Fruit fly (Drosophila melanogaster): ENCODE measurements around the gene nero.
A peak's percentile ranks its signal among the peaks of the same experiment; 100 is the strongest.

The nero gene

dm6 chr3R:31723206-31723933 is 24.0 kb downstream of the nero start (continued):
- TF ChIP-seq sqz (GFP tag; optimal IDR thresholded peaks at IDR 0.05) (peak; percentile 79), CG2678 (tag; optimal IDR thresholded peaks at IDR 0.05) (peak; percentile 54), Dek (tag; optimal IDR thresholded peaks at IDR 0.05) (peak; percentile 2), CG8924 (tag; optimal IDR thresholded peaks at IDR 0.05) (peak; percentile 35), CG2120 (GFP tag; optimal IDR thresholded peaks at IDR 0.05) (peak; percentile 22), CoRest (tag; optimal IDR thresholded peaks at IDR 0.05) (peak; percentile 11), Deaf1 (tag; optimal IDR thresholded peaks at IDR 0.05) (peak; percentile 53), CG17361 (GFP tag; IDR thresholded peaks at IDR 0.05) (peak; percentile 52; the same call in 1 of the 3 replicates), pros (GFP tag; optimal IDR thresholded peaks at IDR 0.05) (peak; percentile 46), Blimp-1 (GFP tag; optimal IDR thresholded peaks at IDR 0.05) (peak; percentile 34), CG12236 (GFP tag; optimal IDR thresholded peaks at IDR 0.05) (no peak), Myb (GFP tag; optimal IDR thresholded peaks at IDR 0.05) (no peak), CG4360 (GFP tag; IDR thresholded peaks at IDR 0.05) (peak; percentile 99), CG4424 (GFP tag; optimal IDR thresholded peaks at IDR 0.05) (peak; percentile 8), Fer3 (tag; optimal IDR thresholded peaks at IDR 0.05) (peak; percentile 39), cad (GFP tag; optimal IDR thresholded peaks at IDR 0.05) (no peak), Bgb (GFP tag; IDR thresholded peaks at IDR 0.05; ENCODE audit: partially characterized antibody) (0 out of 2 replicates have a peak, but pooled peaks have one; percentile 38), CG1233 (GFP tag; optimal IDR thresholded peaks at IDR 0.05) (peak; percentile 25), ci (GFP tag; IDR thresholded peaks at IDR 0.05) (0 out of 3 replicates have a peak, but pooled peaks have one; percentile 13), Xrp1 (GFP tag; IDR thresholded peaks at IDR 0.05) (peak; percentile 28; the same call in 1 of the 2 replicates), NC2β (GFP tag; optimal IDR thresholded peaks at IDR 0.05) (no peak), sisA (GFP tag; IDR thresholded peaks at IDR 0.05) (0 out of 2 replicates have a peak, but pooled peaks have one; percentile 20), Oli (tag; optimal IDR thresholded peaks at IDR 0.05) (peak; percentile 40), nau (GFP tag; optimal IDR thresholded peaks at IDR 0.05) (peak; percentile 22), usp (GFP tag; optimal IDR thresholded peaks at IDR 0.05) (no peak), lmd (GFP tag; IDR thresholded peaks at IDR 0.05) (0 out of 2 replicates have a peak, but pooled peaks have one; percentile 30), NFAT (GFP tag; IDR thresholded peaks at IDR 0.05) (no peak), sd (tag; optimal IDR thresholded peaks at IDR 0.05) (peak; percentile 78), TFAM (GFP tag; optimal IDR thresholded peaks at IDR 0.05) (no peak), lab (GFP tag; optimal IDR thresholded peaks at IDR 0.05) (peak; percentile 41), Pdp1 (GFP tag; optimal IDR thresholded peaks at IDR 0.05) (peak in 1 of 2 experiments; percentile 32), CG9215 (GFP tag; IDR thresholded peaks at IDR 0.05) (peak; percentile 41; the same call in 1 of the 2 replicates), Adf1 (GFP tag; IDR thresholded peaks at IDR 0.05) (peak; percentile 84), Trl (optimal IDR thresholded peaks at IDR 0.05) (peak in 1 of 2 experiments; percentile 24), Trl (GFP tag; optimal IDR thresholded peaks at IDR 0.05) (no peak), CG3281 (GFP tag; optimal IDR thresholded peaks at IDR 0.05) (peak; percentile 25), CG4820 (GFP tag; optimal IDR thresholded peaks at IDR 0.05) (peak; percentile 15)

dm6 chr3R:31721958-31722357 is 25.4 kb downstream of the nero start:
- TF ChIP-seq Atf6 (GFP tag; IDR thresholded peaks at IDR 0.05), result no peak
- TF ChIP-seq grau (tag; optimal IDR thresholded peaks at IDR 0.05), result no peak
- no peak for TF ChIP-seq nerfin-1 (tag; optimal IDR thresholded peaks at IDR 0.05)
- no peak for TF ChIP-seq shn (GFP tag; optimal IDR thresholded peaks at IDR 0.05)
- no peak for TF ChIP-seq CG1024 (GFP tag; IDR thresholded peaks at IDR 0.05)
- no peak for TF ChIP-seq CG14965 (GFP tag; optimal IDR thresholded peaks at IDR 0.05; ENCODE audit: borderline replicate concordance)
- no peak for TF ChIP-seq p53 (GFP tag; optimal IDR thresholded peaks at IDR 0.05)
- no peak for TF ChIP-seq CG6791 (GFP tag; IDR thresholded peaks at IDR 0.05; ENCODE audit: partially characterized antibody)
- no peak for TF ChIP-seq Sry-β (GFP tag; optimal IDR thresholded peaks at IDR 0.05)
- TF ChIP-seq prd (optimal IDR thresholded peaks at IDR 0.05), result no peak
- 0 out of 3 replicates have a peak, but pooled peaks have one; percentile 7 for TF ChIP-seq prd (GFP tag; IDR thresholded peaks at IDR 0.05)
- TF ChIP-seq CG11723 (GFP tag; optimal IDR thresholded peaks at IDR 0.05), result no peak
- no peak for TF ChIP-seq Pdp1 (GFP tag; optimal IDR thresholded peaks at IDR 0.05)
- TF ChIP-seq ro (GFP tag; IDR thresholded peaks at IDR 0.05), result no peak
- no peak for TF ChIP-seq CG2199 (GFP tag; IDR thresholded peaks at IDR 0.05)
- TF ChIP-seq trem (tag; optimal IDR thresholded peaks at IDR 0.05), result no peak
